Fruit fly (Drosophila melanogaster) whole organism, embryonic: ENCODE results near the gene CAHbeta.

Experiments
- Antp ChIP-seq: fragments of 200-800 bp; sonication (Bioruptor generic); optimal IDR thresholded peaks from 3 replicates; lab custom pipeline; 2016; ENCODE audit warnings: missing biosample characterization, missing genetic modification characterization
- BtbVII ChIP-seq: fragments of 200-800 bp; sonication (Bioruptor generic); optimal IDR thresholded peaks from 3 replicates; lab custom pipeline; 2017; ENCODE audit warnings: missing biosample characterization, mild to moderate bottlenecking, missing genetic modification characterization
- CG10274 ChIP-seq: fragments of 200-800 bp; sonication (Bioruptor generic); optimal IDR thresholded peaks from 3 replicates; lab custom pipeline; 2017; ENCODE audit warnings: missing biosample characterization, mild to moderate bottlenecking, missing genetic modification characterization
- CG12071 ChIP-seq: fragments of 200-800 bp; sonication (Bioruptor generic); optimal IDR thresholded peaks from 3 replicates; lab custom pipeline; 2018; ENCODE audit warnings: missing biosample characterization, mild to moderate bottlenecking, missing genetic modification characterization
- CG12104 ChIP-seq: fragments of 200-800 bp; sonication (Bioruptor generic); optimal IDR thresholded peaks from 3 replicates; lab custom pipeline; 2016; ENCODE audit warnings: missing biosample characterization, missing genetic modification characterization
- CG12659 ChIP-seq: fragments of 200-800 bp; sonication (Bioruptor generic); optimal IDR thresholded peaks from 3 replicates; lab custom pipeline; 2017; ENCODE audit warnings: mild to moderate bottlenecking, missing biosample characterization, missing genetic modification reagents, missing genetic modification characterization
- CG14014 ChIP-seq: fragments of 200-800 bp; sonication (Bioruptor generic); IDR thresholded peaks from 2 replicates; pipeline ENCODE4 v1.3.6; 2022; ENCODE audit warnings: missing biosample characterization, missing genetic modification characterization
- CG14050 ChIP-seq: fragments of 200-800 bp; sonication (Bioruptor generic); IDR thresholded peaks from 3 replicates; pipeline ENCODE4 v1.3.6; 2022; ENCODE audit warnings: missing biosample characterization, missing genetic modification characterization
- CG1647 ChIP-seq: fragments of 200-800 bp; sonication (Bioruptor generic); optimal IDR thresholded peaks from 3 replicates; lab custom pipeline; 2016; ENCODE audit warnings: missing biosample characterization, missing genetic modification characterization
- CG2120 ChIP-seq: fragments of 200-800 bp; sonication (Bioruptor generic); optimal IDR thresholded peaks from 3 replicates; lab custom pipeline; 2016; ENCODE audit warnings: missing biosample characterization, missing genetic modification characterization
- CG4820 ChIP-seq: fragments of 200-800 bp; sonication (Bioruptor generic); optimal IDR thresholded peaks from 3 replicates; lab custom pipeline; 2016; ENCODE audit warnings: missing biosample characterization, missing genetic modification characterization
- CG6813 ChIP-seq: fragments of 200-800 bp; sonication (Bioruptor generic); optimal IDR thresholded peaks from 2 replicates; lab custom pipeline; 2017; ENCODE audit warnings: missing biosample characterization, missing genetic modification characterization, mild to moderate bottlenecking, moderate library complexity, missing genetic modification reagents
- CG7987 ChIP-seq: fragments of 200-800 bp; sonication (Bioruptor generic); optimal IDR thresholded peaks from 2 replicates; lab custom pipeline; 2018; ENCODE audit warnings: missing biosample characterization, mild to moderate bottlenecking, missing genetic modification characterization, moderate library complexity
- CG8924 ChIP-seq: fragments of 200-800 bp; optimal IDR thresholded peaks from 3 replicates; lab custom pipeline; 2019; ENCODE audit warnings: missing biosample characterization, mild to moderate bottlenecking, missing genetic modification characterization, moderate library complexity
- CG9609 ChIP-seq: fragments of 200-800 bp; sonication (Bioruptor generic); optimal IDR thresholded peaks from 3 replicates; lab custom pipeline; 2016; ENCODE audit warnings: missing biosample characterization, missing genetic modification characterization
- Camta ChIP-seq: fragments of 200-800 bp; sonication (Bioruptor generic); optimal IDR thresholded peaks from 2 replicates; lab custom pipeline; 2016; ENCODE audit warnings: missing biosample characterization, missing genetic modification characterization
- Doc3 ChIP-seq: fragments of 200-800 bp; sonication (Bioruptor generic); IDR thresholded peaks from 3 replicates; pipeline ENCODE4 v1.3.6; 2022; ENCODE audit warnings: missing biosample characterization, missing genetic modification characterization; ENCODE audit not compliant: partially characterized antibody
- Eip74EF ChIP-seq, 2 experiments: fragments of 200-800 bp in 1 of 2; fragments of >200 bp in 1 of 2; sonication (Bioruptor generic) in 1 of 2; optimal IDR thresholded peaks; 2 replicates each; lab custom pipeline; 2017 to 2019; ENCODE audit warnings: missing biosample characterization in 2 of 2, missing genetic modification characterization in 2 of 2, mild to moderate bottlenecking in 1 of 2, moderate library complexity in 1 of 2
- Ets65A ChIP-seq: fragments of 200-800 bp; sonication (Bioruptor generic); peaks from one replicate; lab custom pipeline; 2016; ENCODE audit warnings: missing biosample characterization, missing genetic modification characterization
- Gsc ChIP-seq: fragments of 200-800 bp; sonication (Bioruptor generic); IDR thresholded peaks from 2 replicates; pipeline ENCODE4 v1.3.6; 2022; ENCODE audit warnings: missing biosample characterization, missing genetic modification characterization
- Hmx ChIP-seq: fragments of 200-800 bp; sonication (Bioruptor generic); optimal IDR thresholded peaks from 2 replicates; lab custom pipeline; 2016; ENCODE audit warnings: missing biosample characterization, missing genetic modification characterization
- Lhr ChIP-seq: fragments of 200-800 bp; sonication (Bioruptor generic); optimal IDR thresholded peaks from 3 replicates; lab custom pipeline; 2017; ENCODE audit warnings: mild to moderate bottlenecking, missing biosample characterization, missing genetic modification reagents, missing genetic modification characterization
- Med ChIP-seq: fragments of 200-800 bp; sonication (Bioruptor generic); peaks from one replicate; lab custom pipeline; 2016; ENCODE audit warnings: missing biosample characterization, missing genetic modification characterization, mild to moderate bottlenecking, inconsistent platforms, moderate library complexity
- NC2β ChIP-seq: fragments of 200-800 bp; sonication (Bioruptor generic); optimal IDR thresholded peaks from 2 replicates; lab custom pipeline; 2016; ENCODE audit warnings: missing biosample characterization, missing genetic modification characterization
- Optix ChIP-seq: fragments of 200-800 bp; sonication (Bioruptor generic); IDR thresholded peaks from 3 replicates; pipeline ENCODE4 v1.3.6; 2022; ENCODE audit warnings: missing biosample characterization, missing genetic modification characterization
- Rx ChIP-seq: fragments of 200-800 bp; sonication (Bioruptor generic); IDR thresholded peaks from 2 replicates; pipeline ENCODE4 v1.3.6; 2022; ENCODE audit warnings: missing biosample characterization, missing genetic modification characterization
- Sry-β ChIP-seq: fragments of 200-800 bp; sonication (Bioruptor generic); optimal IDR thresholded peaks from 2 replicates; lab custom pipeline; 2018; ENCODE audit warnings: missing biosample characterization, mild to moderate bottlenecking, missing genetic modification characterization, moderate library complexity
- ap ChIP-seq: fragments of 200-800 bp; sonication (Bioruptor generic); IDR thresholded peaks from 2 replicates; pipeline ENCODE4 v1.3.6; 2022; ENCODE audit warnings: missing biosample characterization, missing genetic modification characterization
- ara ChIP-seq: fragments of 200-800 bp; sonication (Bioruptor generic); IDR thresholded peaks from 2 replicates; pipeline ENCODE4 v1.3.6; 2022; ENCODE audit warnings: missing biosample characterization, missing genetic modification characterization
- bowl ChIP-seq: fragments of 200-800 bp; sonication (Bioruptor generic); IDR thresholded peaks from 2 replicates; pipeline ENCODE4 v1.3.6; 2022; ENCODE audit warnings: missing biosample characterization, missing genetic modification characterization
- cato ChIP-seq: fragments of 200-800 bp; sonication (Bioruptor generic); optimal IDR thresholded peaks from 2 replicates; lab custom pipeline; 2016; ENCODE audit warnings: missing biosample characterization, missing genetic modification characterization, borderline replicate concordance
- ci ChIP-seq: fragments of 200-800 bp; sonication (Bioruptor generic); IDR thresholded peaks from 3 replicates; pipeline ENCODE4 v1.3.6; 2022; ENCODE audit warnings: missing biosample characterization, missing genetic modification characterization
- cwo ChIP-seq: fragments of 200-800 bp; sonication (Bioruptor generic); optimal IDR thresholded peaks from 3 replicates; lab custom pipeline; 2017; ENCODE audit warnings: missing biosample characterization, missing genetic modification characterization, mild to moderate bottlenecking, moderate library complexity, missing genetic modification reagents
- disco-r ChIP-seq: fragments of 200-800 bp; sonication (Bioruptor generic); optimal IDR thresholded peaks from 2 replicates; lab custom pipeline; 2016; ENCODE audit warnings: missing biosample characterization, missing genetic modification characterization
- esg ChIP-seq: fragments of 200-800 bp; sonication (Bioruptor generic); conservative IDR thresholded peaks from 2 replicates; pipeline ENCODE4 v1.3.6; 2022; ENCODE audit warnings: missing biosample characterization, missing genetic modification characterization
- fd3F ChIP-seq: fragments of 200-800 bp; sonication (Bioruptor generic); optimal IDR thresholded peaks from 2 replicates; lab custom pipeline; 2018; ENCODE audit warnings: missing biosample characterization, mild to moderate bottlenecking, missing genetic modification characterization, moderate library complexity
- gcm2 ChIP-seq: fragments of 200-800 bp; sonication (Bioruptor generic); optimal IDR thresholded peaks from 2 replicates; lab custom pipeline; 2016; ENCODE audit warnings: missing biosample characterization, missing genetic modification characterization
- gem ChIP-seq: fragments of 200-800 bp; sonication (Bioruptor generic); optimal IDR thresholded peaks from 2 replicates; lab custom pipeline; 2019; ENCODE audit warnings: missing biosample characterization, mild to moderate bottlenecking, missing genetic modification characterization, moderate library complexity
- ind ChIP-seq: fragments of 200-800 bp; sonication (Bioruptor generic); optimal IDR thresholded peaks from 3 replicates; lab custom pipeline; 2016; ENCODE audit warnings: missing biosample characterization, missing genetic modification characterization
- ken ChIP-seq: fragments of 200-800 bp; sonication (Bioruptor generic); IDR thresholded peaks from 3 replicates; pipeline ENCODE4 v1.3.6; 2022; ENCODE audit warnings: missing biosample characterization, missing genetic modification characterization
- nau ChIP-seq: fragments of 200-800 bp; sonication (Bioruptor generic); optimal IDR thresholded peaks from 3 replicates; lab custom pipeline; 2017; ENCODE audit warnings: missing biosample characterization, mild to moderate bottlenecking, missing genetic modification characterization, missing genetic modification reagents
- otp ChIP-seq: fragments of 200-800 bp; sonication (Bioruptor generic); IDR thresholded peaks from 3 replicates; pipeline ENCODE4, ENCODE4 v1.3.6; 2022; ENCODE audit warnings: missing biosample characterization, missing genetic modification characterization
- phol ChIP-seq: fragments of 200-800 bp; sonication (Bioruptor generic); optimal IDR thresholded peaks from 3 replicates; lab custom pipeline; 2018; ENCODE audit warnings: missing biosample characterization, mild to moderate bottlenecking, missing genetic modification characterization, moderate library complexity
- psq ChIP-seq: fragments of 200-800 bp; sonication (Bioruptor generic); optimal IDR thresholded peaks from 2 replicates; lab custom pipeline; 2017; ENCODE audit warnings: missing biosample characterization, missing genetic modification characterization
- repo ChIP-seq: fragments of 200-800 bp; sonication (Bioruptor generic); optimal IDR thresholded peaks from 2 replicates; lab custom pipeline; 2016; ENCODE audit warnings: missing biosample characterization, missing genetic modification characterization
- sd ChIP-seq: fragments of 200-800 bp; sonication (Bioruptor generic); optimal IDR thresholded peaks from 3 replicates; lab custom pipeline; 2018; ENCODE audit warnings: missing biosample characterization, mild to moderate bottlenecking, missing genetic modification characterization, moderate library complexity
- tin ChIP-seq: fragments of 200-800 bp; sonication (Bioruptor generic); optimal IDR thresholded peaks from 3 replicates; lab custom pipeline; 2016; ENCODE audit warnings: missing biosample characterization, missing genetic modification characterization
- tup ChIP-seq: fragments of 200-800 bp; sonication (Bioruptor generic); optimal IDR thresholded peaks from 2 replicates; lab custom pipeline; 2016; ENCODE audit warnings: missing biosample characterization, mild to moderate bottlenecking, missing genetic modification characterization, moderate library complexity
- zen ChIP-seq: fragments of 200-800 bp; sonication (Bioruptor generic); optimal IDR thresholded peaks from 3 replicates; lab custom pipeline; 2018; ENCODE audit warnings: missing biosample characterization, mild to moderate bottlenecking, missing genetic modification characterization, moderate library complexity

Gene CAHbeta

DNA sequence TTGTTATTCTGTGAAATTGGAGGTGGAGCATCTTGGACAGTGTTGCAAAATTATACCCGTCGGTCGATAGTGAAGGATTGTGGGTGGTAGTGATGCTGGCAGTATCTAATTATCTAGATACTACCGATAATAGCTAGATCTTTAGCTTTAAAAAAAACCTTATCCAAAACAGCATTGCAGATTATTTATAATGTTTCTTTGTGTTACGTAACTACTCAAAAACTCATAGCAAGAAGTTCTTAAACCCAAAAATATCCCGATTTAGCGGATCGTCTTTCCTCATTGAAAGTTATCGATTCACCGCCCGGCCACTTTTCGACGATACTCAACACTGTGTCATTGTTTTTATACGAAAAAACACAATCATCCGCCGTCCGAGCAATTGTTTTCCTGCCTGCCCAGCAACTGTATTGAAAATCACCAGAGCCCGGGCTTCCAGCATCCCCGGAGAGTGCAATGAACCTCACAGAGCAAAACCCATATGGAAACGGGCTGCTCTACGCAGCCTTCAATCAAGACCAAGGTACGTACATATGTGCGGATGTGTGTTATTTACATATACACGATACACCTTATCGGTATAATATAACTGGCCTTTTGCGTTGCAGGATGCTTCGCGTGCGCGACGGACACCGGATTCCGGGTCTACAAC, 12.4 kb downstream of the CAHbeta start, which contains the start of gene CG11975 (continued):
- TF ChIP-seq BtbVII (GFP tag; lab: Kevin White, UChicago) (peak; percentile 28), NC2β (GFP tag; lab: Kevin White, UChicago) (peak; percentile 72), ci (GFP tag; lab: Robert Waterston, UW) (peak; percentile 29; the same call in 1 of the 3 replicates), Doc3 (peak; percentile 66; the same call in 2 of the 3 replicates), CG10274 (GFP tag; lab: Kevin White, UChicago) (no peak), repo (GFP tag; lab: Kevin White, UChicago) (peak; percentile 73), nau (GFP tag; lab: Kevin White, UChicago) (no peak), esg (peak; percentile 17), ap (GFP tag; lab: Robert Waterston, UW) (0 out of 2 replicates have a peak, but pooled peaks have one; percentile 5), zen (tag; lab: Kevin White, UChicago) (peak; percentile 65), ara (GFP tag; lab: Robert Waterston, UW) (no peak), cwo (GFP tag; lab: Kevin White, UChicago) (peak; percentile 60), Ets65A (peak; percentile 99), CG14014 (peak; percentile 57; the same call in 1 of the 2 replicates), Eip74EF (GFP tag; optimal IDR thresholded peaks at IDR 0.05; lab: Kevin White, UChicago) (no peak), gem (tag; lab: Kevin White, UChicago) (no peak), Sry-β (peak; percentile 98), tin (GFP tag; lab: Kevin White, UChicago) (peak; percentile 71), CG12071 (no peak), CG1647 (peak; percentile 65), ken (GFP tag; lab: Robert Waterston, UW) (peak; percentile 68; the same call in 1 of the 3 replicates), CG6813 (peak; percentile 36), CG4820 (GFP tag; lab: Kevin White, UChicago) (peak; percentile 70), Antp (GFP tag; lab: Kevin White, UChicago) (peak; percentile 82), CG14050 (GFP tag; lab: Robert Waterston, UW) (no peak), CG2120 (GFP tag; lab: Kevin White, UChicago) (peak; percentile 92), phol (tag; lab: Kevin White, UChicago) (peak; percentile 83), Optix (peak; percentile 40; the same call in 1 of the 3 replicates), Gsc (GFP tag; lab: Robert Waterston, UW) (no peak), Rx (GFP tag; lab: Robert Waterston, UW) (peak; percentile 28; the same call in 1 of the 2 replicates), CG7987 (GFP tag; lab: Kevin White, UChicago) (peak; percentile 44), bowl (GFP tag; lab: Robert Waterston, UW) (no peak), Med (GFP tag; lab: Kevin White, UChicago) (peak; percentile 97), otp (GFP tag; lab: Robert Waterston, UW) (no peak), Lhr (GFP tag; lab: Kevin White, UChicago) (peak; percentile 18), psq (peak; percentile 35), CG12659 (GFP tag; lab: Kevin White, UChicago) (peak; percentile 83), Camta (GFP tag; lab: Kevin White, UChicago) (peak; percentile 83), ind (GFP tag; lab: Kevin White, UChicago) (peak; percentile 82), tup (peak; percentile 33), CG12104 (peak; percentile 60), Hmx (GFP tag; lab: Kevin White, UChicago) (no peak), disco-r (GFP tag; lab: Kevin White, UChicago) (peak; percentile 72), sd (tag; lab: Kevin White, UChicago) (no peak), CG9609 (GFP tag; lab: Kevin White, UChicago) (peak; percentile 79), CG8924 (tag; lab: Kevin White, UChicago) (peak; percentile 74), fd3F (GFP tag; lab: Kevin White, UChicago) (peak; percentile 28), gcm2 (GFP tag; lab: Kevin White, UChicago) (peak; percentile 38), cato (GFP tag; lab: Kevin White, UChicago) (peak; percentile 55)
